Fruit fly (Drosophila melanogaster) whole organism, pupa: Measurements from ENCODE around the gene arg.

Source experiments
- CG10348 ChIP-seq: fragments of 200-800 bp; sonication (Bioruptor generic); IDR thresholded peaks from 2 replicates; pipeline ENCODE4 v1.3.6; 2022; ENCODE audit warnings: missing biosample characterization, missing genetic modification characterization
- CG13204 ChIP-seq: fragments of 200-800 bp; sonication (Bioruptor generic); optimal IDR thresholded peaks from 2 replicates; lab custom pipeline; 2018; ENCODE audit warnings: missing biosample characterization, mild to moderate bottlenecking, missing genetic modification characterization, moderate library complexity
- CG17806 ChIP-seq: fragments of 200-800 bp; sonication (Bioruptor generic); optimal IDR thresholded peaks from 2 replicates; lab custom pipeline; 2018; ENCODE audit warnings: missing biosample characterization, mild to moderate bottlenecking, missing genetic modification characterization, moderate library complexity
- CG32121 ChIP-seq: fragments of 200-800 bp; sonication (Bioruptor generic); IDR thresholded peaks from 2 replicates; pipeline ENCODE4 v1.3.6; 2022; ENCODE audit warnings: missing biosample characterization, missing genetic modification characterization
- CG8159 ChIP-seq: fragments of 200-800 bp; sonication (Bioruptor generic); optimal IDR thresholded peaks from 3 replicates; lab custom pipeline; 2018; ENCODE audit warnings: missing biosample characterization, mild to moderate bottlenecking, missing genetic modification characterization, moderate library complexity
- Ets98B ChIP-seq: fragments of 200-800 bp; sonication (Bioruptor generic); IDR thresholded peaks from 2 replicates; pipeline ENCODE4 v1.3.6; 2022; ENCODE audit warnings: missing biosample characterization, missing genetic modification characterization

dm6 chrX:542069-542468 is 32.8 kb downstream of the arg start:
- TF ChIP-seq CG8159: no peak
- no peak for TF ChIP-seq CG17806 (tag; lab: Kevin White, UChicago)
- no peak for TF ChIP-seq CG10348
- TF ChIP-seq CG13204 (GFP tag; lab: Kevin White, UChicago): no peak
- TF ChIP-seq CG32121 (GFP tag; lab: Robert Waterston, UW): no peak
- TF ChIP-seq Ets98B (GFP tag; lab: Robert Waterston, UW): no peak
